Fruit fly (Drosophila melanogaster) whole organism, embryonic: Measurements from ENCODE around the gene Sodh2.

ENCODE experiments used
- Abd-B ChIP-seq: fragments of 200-800 bp; sonication (Bioruptor generic); optimal IDR thresholded peaks from 2 replicates; lab custom pipeline; 2018; ENCODE audit warnings: missing biosample characterization, mild to moderate bottlenecking, missing genetic modification characterization, moderate library complexity
- Asciz ChIP-seq: fragments of 200-800 bp; sonication (Bioruptor generic); optimal IDR thresholded peaks from 2 replicates; lab custom pipeline; 2017; ENCODE audit warnings: missing biosample characterization, mild to moderate bottlenecking, missing genetic modification characterization, missing genetic modification reagents
- CG10959 ChIP-seq: fragments of 200-800 bp; sonication (Bioruptor generic); IDR thresholded peaks from 2 replicates; pipeline ENCODE4 v1.3.6; 2022; ENCODE audit warnings: missing biosample characterization, missing genetic modification characterization
- CG14860 ChIP-seq: fragments of 200-800 bp; sonication (Bioruptor generic); IDR thresholded peaks from 3 replicates; pipeline ENCODE4 v1.3.6; 2022; ENCODE audit warnings: missing biosample characterization, missing genetic modification characterization; ENCODE audit not compliant: partially characterized antibody
- CG15601 ChIP-seq: fragments of 200-800 bp; sonication (Bioruptor generic); optimal IDR thresholded peaks from 3 replicates; lab custom pipeline; 2019; ENCODE audit warnings: missing biosample characterization, mild to moderate bottlenecking, missing genetic modification characterization, moderate library complexity
- CG16815 ChIP-seq: fragments of 200-800 bp; sonication (Bioruptor generic); optimal IDR thresholded peaks from 3 replicates; lab custom pipeline; 2017; ENCODE audit warnings: missing biosample characterization, mild to moderate bottlenecking, missing genetic modification characterization
- CG16863 ChIP-seq: fragments of 200-800 bp; sonication (Bioruptor generic); optimal IDR thresholded peaks from 3 replicates; lab custom pipeline; 2016; ENCODE audit warnings: missing biosample characterization, missing genetic modification characterization
- CG2116 ChIP-seq: fragments of 200-800 bp; sonication (Bioruptor generic); optimal IDR thresholded peaks from 3 replicates; lab custom pipeline; 2018; ENCODE audit warnings: missing biosample characterization, mild to moderate bottlenecking, missing genetic modification characterization
- CG2202 ChIP-seq: fragments of 200-800 bp; sonication (Bioruptor generic); optimal IDR thresholded peaks from 2 replicates; lab custom pipeline; 2018; ENCODE audit warnings: missing biosample characterization, mild to moderate bottlenecking, missing genetic modification characterization
- CG30403 ChIP-seq: fragments of 200-800 bp; sonication (Bioruptor generic); optimal IDR thresholded peaks from 3 replicates; lab custom pipeline; 2016; ENCODE audit warnings: missing biosample characterization, missing genetic modification characterization
- CG31388 ChIP-seq: fragments of 200-800 bp; sonication (Bioruptor generic); optimal IDR thresholded peaks from 2 replicates; lab custom pipeline; 2016; ENCODE audit warnings: missing biosample characterization, missing genetic modification characterization
- CG32767 ChIP-seq: fragments of 200-800 bp; sonication (Bioruptor generic); IDR thresholded peaks from 2 replicates; pipeline ENCODE4 v1.3.6; 2022; ENCODE audit warnings: missing biosample characterization, missing genetic modification characterization
- CG3838 ChIP-seq: fragments of 200-800 bp; sonication (Bioruptor generic); optimal IDR thresholded peaks from 3 replicates; lab custom pipeline; 2016; ENCODE audit warnings: missing biosample characterization, missing genetic modification characterization
- CG4617 ChIP-seq: fragments of 200-800 bp; sonication (Bioruptor generic); optimal IDR thresholded peaks from 3 replicates; lab custom pipeline; 2016; ENCODE audit warnings: missing biosample characterization, missing genetic modification characterization, borderline replicate concordance
- CG6254 ChIP-seq: fragments of 200-800 bp; sonication (Bioruptor generic); optimal IDR thresholded peaks from 3 replicates; lab custom pipeline; 2017; ENCODE audit warnings: mild to moderate bottlenecking, missing biosample characterization, missing genetic modification reagents, missing genetic modification characterization
- CG8290 ChIP-seq, 3 experiments: fragments of 200-800 bp; sonication (Bioruptor generic); optimal IDR thresholded peaks; 2 replicates each; lab custom pipeline; 2016 to 2019; ENCODE audit warnings: missing biosample characterization in 3 of 3, missing genetic modification characterization in 3 of 3, mild to moderate bottlenecking in 2 of 3, moderate library complexity in 1 of 3
- CG9727 ChIP-seq: fragments of 200-800 bp; sonication (Bioruptor generic); optimal IDR thresholded peaks from 3 replicates; lab custom pipeline; 2017; ENCODE audit warnings: missing biosample characterization, mild to moderate bottlenecking, missing genetic modification characterization
- D19B ChIP-seq: fragments of 200-800 bp; sonication (Bioruptor generic); optimal IDR thresholded peaks from 2 replicates; lab custom pipeline; 2017; ENCODE audit warnings: missing biosample characterization, mild to moderate bottlenecking, missing genetic modification characterization
- Dbx ChIP-seq: fragments of 200-800 bp; sonication (Bioruptor generic); IDR thresholded peaks from 3 replicates; pipeline ENCODE4 v1.3.6; 2022; ENCODE audit warnings: missing biosample characterization, missing genetic modification characterization
- Ets97D ChIP-seq: fragments of 200-800 bp; sonication (Bioruptor generic); optimal IDR thresholded peaks from 3 replicates; lab custom pipeline; 2016; ENCODE audit warnings: missing biosample characterization, missing genetic modification characterization
- Jarid2 ChIP-seq: fragments of 200-800 bp; sonication (Bioruptor generic); optimal IDR thresholded peaks from 3 replicates; lab custom pipeline; 2017; ENCODE audit warnings: mild to moderate bottlenecking, missing biosample characterization, missing genetic modification reagents, missing genetic modification characterization
- Lhr ChIP-seq: fragments of 200-800 bp; sonication (Bioruptor generic); optimal IDR thresholded peaks from 3 replicates; lab custom pipeline; 2017; ENCODE audit warnings: mild to moderate bottlenecking, missing biosample characterization, missing genetic modification reagents, missing genetic modification characterization
- Lpt ChIP-seq: fragments of >200 bp; optimal IDR thresholded peaks from 2 replicates; lab custom pipeline; 2018; ENCODE audit warnings: missing biosample characterization, missing genetic modification characterization
- Max ChIP-seq: fragments of 200-800 bp; sonication (Bioruptor generic); optimal IDR thresholded peaks from 2 replicates; lab custom pipeline; 2016; ENCODE audit warnings: missing biosample characterization, mild to moderate bottlenecking, missing genetic modification characterization
- Xbp1 ChIP-seq: fragments of 200-800 bp; sonication (Bioruptor generic); optimal IDR thresholded peaks from 3 replicates; lab custom pipeline; 2016; ENCODE audit warnings: missing biosample characterization, mild to moderate bottlenecking, missing genetic modification characterization
- ara ChIP-seq: fragments of 200-800 bp; sonication (Bioruptor generic); IDR thresholded peaks from 2 replicates; pipeline ENCODE4 v1.3.6; 2022; ENCODE audit warnings: missing biosample characterization, missing genetic modification characterization
- ase ChIP-seq: fragments of 200-800 bp; sonication (Bioruptor generic); IDR thresholded peaks from 3 replicates; pipeline ENCODE4 v1.3.6; 2022; ENCODE audit warnings: missing biosample characterization, missing genetic modification characterization
- bigmax ChIP-seq: fragments of 200-800 bp; sonication (Bioruptor generic); optimal IDR thresholded peaks from 2 replicates; lab custom pipeline; 2018; ENCODE audit warnings: missing biosample characterization, mild to moderate bottlenecking, missing genetic modification characterization
- bsh ChIP-seq, 2 experiments: fragments of 200-800 bp; sonication (Bioruptor generic); optimal IDR thresholded peaks; 2 replicates each; lab custom pipeline; 2017 to 2018; ENCODE audit warnings: mild to moderate bottlenecking in 2 of 2, missing biosample characterization in 2 of 2, missing genetic modification characterization in 2 of 2, moderate library complexity in 1 of 2
- cato ChIP-seq: fragments of 200-800 bp; sonication (Bioruptor generic); optimal IDR thresholded peaks from 2 replicates; lab custom pipeline; 2016; ENCODE audit warnings: missing biosample characterization, missing genetic modification characterization, borderline replicate concordance
- crol ChIP-seq: fragments of 200-800 bp; sonication (Bioruptor generic); IDR thresholded peaks from 2 replicates; pipeline ENCODE4 v1.3.6; 2022; ENCODE audit warnings: missing biosample characterization, missing genetic modification characterization
- dati ChIP-seq: fragments of 200-800 bp; sonication (Bioruptor generic); IDR thresholded peaks from 2 replicates; pipeline ENCODE4 v1.3.6; 2022; ENCODE audit warnings: missing biosample characterization, missing genetic modification characterization
- disco-r ChIP-seq: fragments of 200-800 bp; sonication (Bioruptor generic); optimal IDR thresholded peaks from 2 replicates; lab custom pipeline; 2016; ENCODE audit warnings: missing biosample characterization, missing genetic modification characterization
- dmrt11E ChIP-seq: fragments of 200-800 bp; sonication (Bioruptor generic); optimal IDR thresholded peaks from 3 replicates; lab custom pipeline; 2018; ENCODE audit warnings: missing biosample characterization, mild to moderate bottlenecking, missing genetic modification characterization, moderate library complexity
- ems ChIP-seq: fragments of 200-800 bp; sonication (Bioruptor generic); optimal IDR thresholded peaks from 3 replicates; lab custom pipeline; 2016; ENCODE audit warnings: missing biosample characterization, missing genetic modification characterization
- fd96Cb ChIP-seq: fragments of 200-800 bp; sonication (Bioruptor generic); optimal IDR thresholded peaks from 2 replicates; lab custom pipeline; 2018; ENCODE audit warnings: missing biosample characterization, mild to moderate bottlenecking, missing genetic modification characterization, moderate library complexity
- fu2 ChIP-seq: fragments of 200-800 bp; sonication (Bioruptor generic); optimal IDR thresholded peaks from 2 replicates; lab custom pipeline; 2016; ENCODE audit warnings: missing biosample characterization, missing genetic modification characterization
- h ChIP-seq: fragments of >200 bp; optimal IDR thresholded peaks from 2 replicates; lab custom pipeline; 2017
- ham ChIP-seq: fragments of 200-800 bp; sonication (Bioruptor generic); IDR thresholded peaks from 2 replicates; pipeline ENCODE4 v1.3.6; 2022; ENCODE audit warnings: missing biosample characterization, missing genetic modification characterization
- insv ChIP-seq, 2 experiments: fragments of 200-800 bp; sonication (Bioruptor generic); optimal IDR thresholded peaks; 3 replicates each; lab custom pipeline; 2016 to 2018; ENCODE audit warnings: missing biosample characterization in 2 of 2, missing genetic modification characterization in 2 of 2
- jigr1 ChIP-seq: fragments of 200-800 bp; sonication (Bioruptor generic); IDR thresholded peaks from 3 replicates; pipeline ENCODE4 v1.3.6; 2022; ENCODE audit warnings: missing biosample characterization, missing genetic modification characterization
- kni ChIP-seq: fragments of 200-800 bp; sonication (Bioruptor generic); optimal IDR thresholded peaks from 3 replicates; lab custom pipeline; 2017; ENCODE audit warnings: mild to moderate bottlenecking, missing biosample characterization, missing genetic modification reagents, missing genetic modification characterization
- lmd ChIP-seq: fragments of 200-800 bp; sonication (Bioruptor generic); IDR thresholded peaks from 2 replicates; pipeline ENCODE4 v1.3.6; 2022; ENCODE audit warnings: missing biosample characterization, missing genetic modification characterization
- luna ChIP-seq: fragments of 200-800 bp; sonication (Bioruptor generic); optimal IDR thresholded peaks from 2 replicates; lab custom pipeline; 2016; ENCODE audit warnings: missing biosample characterization, missing genetic modification characterization
- scrt ChIP-seq: fragments of 200-800 bp; sonication (Bioruptor generic); optimal IDR thresholded peaks from 2 replicates; lab custom pipeline; 2018; ENCODE audit warnings: missing biosample characterization, mild to moderate bottlenecking, missing genetic modification characterization, moderate library complexity
- sqz ChIP-seq: fragments of 200-800 bp; sonication (Bioruptor generic); optimal IDR thresholded peaks from 3 replicates; lab custom pipeline; 2018; ENCODE audit warnings: missing biosample characterization, mild to moderate bottlenecking, missing genetic modification characterization
- trh ChIP-seq: fragments of 200-800 bp; sonication (Bioruptor generic); optimal IDR thresholded peaks from 2 replicates; lab custom pipeline; 2016; ENCODE audit warnings: missing biosample characterization, missing genetic modification characterization
- usp ChIP-seq: fragments of >200 bp; optimal IDR thresholded peaks from 2 replicates; lab custom pipeline; 2017; ENCODE audit warnings: missing biosample characterization, missing genetic modification characterization

Sodh2 gene

DNA sequence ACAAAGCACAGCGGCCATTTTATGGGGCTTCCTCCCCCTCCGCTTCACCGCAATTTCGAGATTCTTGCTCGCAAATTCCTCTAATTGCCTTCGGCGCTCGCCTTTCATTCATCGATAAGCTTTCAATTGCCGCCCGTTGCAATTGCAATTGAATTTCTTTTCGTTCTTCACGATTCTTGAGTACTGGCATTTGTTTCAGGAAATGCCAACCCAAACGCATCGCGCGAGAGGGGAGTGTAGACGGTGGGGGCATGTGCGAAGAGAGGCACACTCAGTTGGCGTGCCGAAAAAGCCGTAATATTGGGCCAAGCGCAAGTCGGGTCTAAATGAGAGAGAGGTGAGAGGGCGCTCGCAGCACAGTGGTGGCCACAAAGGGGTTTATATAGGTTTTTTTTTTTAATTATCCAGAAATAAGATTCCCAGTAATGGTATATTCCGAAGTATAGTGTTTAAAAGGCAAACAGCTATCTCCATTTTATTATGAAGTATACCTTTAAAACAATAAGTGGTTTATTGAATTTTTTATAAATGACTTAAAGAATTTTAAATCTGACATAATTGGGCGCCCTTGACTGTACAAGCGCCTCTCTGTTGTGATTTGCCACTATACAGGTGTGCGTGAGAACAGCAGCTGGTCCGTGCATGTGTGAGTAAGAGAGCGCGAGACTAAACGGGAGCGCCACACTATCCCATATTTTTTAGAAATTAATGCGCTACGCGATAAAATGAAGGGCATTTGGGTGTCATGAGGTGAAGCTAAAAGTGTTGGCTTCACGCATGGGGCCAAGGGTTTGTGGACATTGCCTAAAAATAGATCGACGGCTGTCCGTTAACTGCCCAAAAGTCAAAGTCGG, 10.5 kb downstream of the Sodh2 start (continued):
- peak; percentile 87 for TF ChIP-seq fu2
- peak; percentile 70; the same call in 1 of the 2 replicates for TF ChIP-seq ham (GFP tag; lab: Robert Waterston, UW)
- TF ChIP-seq kni (GFP tag; lab: Kevin White, UChicago), result peak; percentile 88
- peak; percentile 42 for TF ChIP-seq CG8290 (GFP tag; optimal IDR thresholded peaks at IDR 0.05; lab: Kevin White, UChicago)
- peak in 1 of 2 experiments; percentile 80 for TF ChIP-seq CG8290 (tag; optimal IDR thresholded peaks at IDR 0.05; lab: Kevin White, UChicago)
- peak; percentile 56 for TF ChIP-seq Ets97D
- peak; percentile 65 for TF ChIP-seq CG3838 (GFP tag; lab: Kevin White, UChicago)
- TF ChIP-seq scrt (GFP tag; lab: Kevin White, UChicago), result peak; percentile 87
- TF ChIP-seq Xbp1, result peak; percentile 88
- TF ChIP-seq dmrt11E (tag; lab: Kevin White, UChicago), result peak; percentile 78
- TF ChIP-seq Dbx (GFP tag; lab: Robert Waterston, UW), result peak; percentile 94
- TF ChIP-seq D19B, result peak; percentile 73
- peak; percentile 89 for TF ChIP-seq CG9727 (GFP tag; lab: Kevin White, UChicago)
- no peak for TF ChIP-seq Lpt (GFP tag; lab: Kevin White, UChicago)
- TF ChIP-seq bsh (GFP tag; optimal IDR thresholded peaks at IDR 0.05; lab: Kevin White, UChicago), result peak; percentile 73 to 90
- peak; percentile 94 for TF ChIP-seq CG30403 (GFP tag; lab: Kevin White, UChicago)
- peak; percentile 48 for TF ChIP-seq trh (GFP tag; lab: Kevin White, UChicago)
- 0 out of 2 replicates have a peak, but pooled peaks have one; percentile 24 for TF ChIP-seq CG10959 (GFP tag; lab: Robert Waterston, UW)
- TF ChIP-seq CG6254 (GFP tag; lab: Kevin White, UChicago), result peak; percentile 74
- TF ChIP-seq CG16863 (GFP tag; lab: Kevin White, UChicago), result peak; percentile 80
- peak; percentile 47 for TF ChIP-seq CG2116 (GFP tag; lab: Kevin White, UChicago)
- TF ChIP-seq CG15601 (tag; lab: Kevin White, UChicago), result peak; percentile 84
- peak; percentile 62 for TF ChIP-seq CG2202
- TF ChIP-seq dati (GFP tag; lab: Robert Waterston, UW), result peak; percentile 40; the same call in 1 of the 2 replicates
- peak; percentile 63 for TF ChIP-seq Lhr
- peak; percentile 81 for TF ChIP-seq Abd-B (GFP tag; lab: Kevin White, UChicago)
- no peak for TF ChIP-seq h (lab: Kevin White, UChicago)
- TF ChIP-seq crol (GFP tag; lab: Robert Waterston, UW), result peak; percentile 92
- TF ChIP-seq disco-r (GFP tag; lab: Kevin White, UChicago), result peak; percentile 83
- peak; percentile 81 for TF ChIP-seq Max (GFP tag; lab: Kevin White, UChicago)
- no peak for TF ChIP-seq bigmax (GFP tag; lab: Kevin White, UChicago)
- no peak for TF ChIP-seq usp (GFP tag; lab: Kevin White, UChicago)
- TF ChIP-seq CG32767 (GFP tag; lab: Robert Waterston, UW), result peak; percentile 84
- TF ChIP-seq Asciz (GFP tag; lab: Kevin White, UChicago), result peak; percentile 81
- peak; percentile 91 for TF ChIP-seq lmd (GFP tag; lab: Robert Waterston, UW)
- TF ChIP-seq sqz (GFP tag; lab: Kevin White, UChicago), result peak; percentile 91
- peak; percentile 92 for TF ChIP-seq ems (GFP tag; lab: Kevin White, UChicago)
- peak; percentile 67 for TF ChIP-seq Jarid2 (GFP tag; lab: Kevin White, UChicago)
- peak; percentile 74 for TF ChIP-seq fd96Cb (tag; lab: Kevin White, UChicago)
- peak; percentile 79 for TF ChIP-seq jigr1
- peak; percentile 33 for TF ChIP-seq luna (GFP tag; lab: Kevin White, UChicago)
- peak; percentile 59 for TF ChIP-seq CG31388 (GFP tag; lab: Kevin White, UChicago)
- TF ChIP-seq ase (GFP tag; lab: Robert Waterston, UW), result peak; percentile 84
- peak; percentile 77 for TF ChIP-seq ara (GFP tag; lab: Robert Waterston, UW)
- no peak for TF ChIP-seq CG14860
- TF ChIP-seq cato (GFP tag; lab: Kevin White, UChicago), result peak; percentile 57
- peak; percentile 36 for TF ChIP-seq CG4617
- TF ChIP-seq CG16815 (GFP tag; lab: Kevin White, UChicago), result peak; percentile 85
- peak in 1 of 2 experiments; percentile 71 for TF ChIP-seq insv (GFP tag; optimal IDR thresholded peaks at IDR 0.05; lab: Kevin White, UChicago)
